Worm (Caenorhabditis elegans) whole organism, mixed stage, embryonic: Measurements from ENCODE around the gene dpy-18.

Experiments used
- elt-1 ChIP-seq: sonication (generic microtip); optimal IDR thresholded peaks from 2 replicates; lab custom pipeline; 2017; ENCODE audit warnings: missing genetic modification characterization, mild to moderate bottlenecking, missing compliant biosample characterization, antibody characterized with exemption, moderate library complexity, borderline replicate concordance; ENCODE audit not compliant: insufficient read depth
- ham-2 ChIP-seq: fragments of 200-800 bp; sonication (Bioruptor generic); optimal IDR thresholded peaks from 2 replicates; lab custom pipeline; 2018; ENCODE audit warnings: mild to moderate bottlenecking, missing genetic modification characterization, missing compliant biosample characterization
- lsy-2 ChIP-seq: fragments of 150-350 bp; optimal IDR thresholded peaks from 2 replicates; lab custom pipeline; 2014; ENCODE audit warnings: missing biosample characterization, missing genetic modification characterization
- mab-5 ChIP-seq: fragments of 150-350 bp; optimal IDR thresholded peaks from 2 replicates; lab custom pipeline; 2014; ENCODE audit warnings: missing biosample characterization, missing genetic modification characterization
- mep-1 ChIP-seq: fragments of 150-350 bp; optimal IDR thresholded peaks from 2 replicates; lab custom pipeline; 2017; ENCODE audit warnings: missing biosample characterization, missing genetic modification reagents, missing genetic modification characterization, inconsistent platforms
- nhr-12 ChIP-seq: fragments of 150-350 bp; optimal IDR thresholded peaks from 2 replicates; lab custom pipeline; 2014; ENCODE audit warnings: missing biosample characterization, missing genetic modification characterization
- nhr-237 ChIP-seq: fragments of 150-350 bp; optimal IDR thresholded peaks from 2 replicates; lab custom pipeline; 2014; ENCODE audit warnings: missing biosample characterization, missing genetic modification characterization
- nhr-28 ChIP-seq: fragments of 150-350 bp; optimal IDR thresholded peaks from 2 replicates; lab custom pipeline; 2014; ENCODE audit warnings: missing biosample characterization, missing genetic modification characterization
- snpc-4 ChIP-seq: fragments of 150-350 bp; optimal IDR thresholded peaks from 2 replicates; lab custom pipeline; 2014; ENCODE audit warnings: missing biosample characterization, missing genetic modification characterization

- TF ChIP-seq nhr-12 (tag; lab: Kevin White, UChicago) (no peak), nhr-28 (tag; lab: Kevin White, UChicago) (no peak), lsy-2 (tag; lab: Kevin White, UChicago) (no peak), nhr-237 (tag; lab: Kevin White, UChicago) (no peak), snpc-4 (no peak), ham-2 (no peak), elt-1 (no peak), mab-5 (tag; lab: Kevin White, UChicago) (no peak), mep-1 (tag; lab: Kevin White, UChicago) (no peak)
Measured at ce11 chrIII:11359422-11359821, 18.4 kb downstream of the dpy-18 start.
